Worm (Caenorhabditis elegans) whole organism, late embryonic: ENCODE measurements around the gene T16G12.1.

Experiments
- ceh-6 ChIP-seq: fragments of 200-800 bp; sonication (Bioruptor generic); optimal IDR thresholded peaks from 2 replicates; lab custom pipeline; 2018; ENCODE audit warnings: mild to moderate bottlenecking, missing genetic modification characterization, missing compliant biosample characterization
- fkh-10 ChIP-seq: fragments of 150-350 bp; optimal IDR thresholded peaks from 2 replicates; lab custom pipeline; 2014; ENCODE audit warnings: missing biosample characterization, missing genetic modification reagents, missing genetic modification characterization
- hlh-30 ChIP-seq: sonication (generic microtip); optimal IDR thresholded peaks from 2 replicates; lab custom pipeline; 2017; ENCODE audit warnings: antibody characterized with exemption, missing genetic modification characterization, missing compliant biosample characterization; ENCODE audit not compliant: insufficient read depth
- nfya-1 ChIP-seq: sonication (generic microtip); optimal IDR thresholded peaks from 2 replicates; lab custom pipeline; 2017; ENCODE audit warnings: missing genetic modification characterization, mild to moderate bottlenecking, missing compliant biosample characterization, antibody characterized with exemption, moderate library complexity

DNA sequence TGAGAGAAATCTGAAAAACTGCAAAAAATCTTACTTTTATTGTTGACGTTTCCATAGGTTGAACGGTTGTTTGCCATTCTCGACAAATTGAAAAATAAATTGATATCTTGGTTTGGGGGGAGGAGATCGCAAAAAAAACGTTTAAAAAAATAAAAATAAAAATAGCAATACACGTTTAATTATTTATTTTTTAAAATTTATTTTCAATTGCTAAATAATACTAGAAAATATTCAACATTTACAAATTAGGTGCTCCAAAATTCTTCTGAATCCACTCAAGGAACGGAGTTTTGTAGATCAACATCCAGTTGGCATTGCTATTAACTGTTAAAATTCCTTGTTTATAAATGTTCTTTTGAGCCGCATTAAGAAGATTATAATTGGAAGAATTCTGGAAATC lies 9.6 kb downstream of the T16G12.1 start, which contains the start of gene T16G12.7:
- TF ChIP-seq nfya-1 (tag; lab: Kevin White, UChicago): no peak
- no peak for TF ChIP-seq ceh-6 (GFP tag; lab: Kevin White, UChicago)
- no peak for TF ChIP-seq fkh-10 (GFP tag; lab: Kevin White, UChicago)
- no peak for TF ChIP-seq hlh-30 (tag; lab: Kevin White, UChicago)
